Fruit fly (Drosophila melanogaster) whole organism, wandering third instar larva: ENCODE data around the gene Rcd7.

Source experiments
- CG9705 ChIP-seq: fragments of 200-800 bp; sonication (Bioruptor generic); optimal IDR thresholded peaks from 2 replicates; lab custom pipeline; 2018; ENCODE audit warnings: missing biosample characterization, mild to moderate bottlenecking, missing genetic modification characterization
- CrebA ChIP-seq: fragments of 200-800 bp; sonication (Bioruptor generic); optimal IDR thresholded peaks from 2 replicates; lab custom pipeline; 2016; ENCODE audit warnings: missing biosample characterization, mild to moderate bottlenecking, missing genetic modification characterization, borderline replicate concordance
- Dfd ChIP-seq: fragments of >200 bp; optimal IDR thresholded peaks from 2 replicates; lab custom pipeline; 2017; ENCODE audit warnings: missing biosample characterization, missing genetic modification characterization
- Dif ChIP-seq: fragments of 200-275, 200-300 bp; sonication (Bioruptor generic); optimal IDR thresholded peaks from 2 replicates; lab custom pipeline; 2018; ENCODE audit warnings: missing biosample characterization, missing genetic modification characterization; ENCODE audit not compliant: partially characterized antibody
- HLH106 ChIP-seq: fragments of 200-800 bp; optimal IDR thresholded peaks from 3 replicates; lab custom pipeline; 2019; ENCODE audit warnings: missing biosample characterization, mild to moderate bottlenecking, missing genetic modification characterization, moderate library complexity
- Hnf4 ChIP-seq: fragments of 200-800 bp; sonication (Bioruptor generic); optimal IDR thresholded peaks from 2 replicates; lab custom pipeline; 2016; ENCODE audit warnings: missing biosample characterization, mild to moderate bottlenecking, missing genetic modification characterization
- Hr78 ChIP-seq: fragments of >200 bp; optimal IDR thresholded peaks from 2 replicates; lab custom pipeline; 2017; ENCODE audit warnings: missing biosample characterization, missing genetic modification characterization
- Hr83 ChIP-seq: fragments of 200-300 bp; sonication (Bioruptor generic); optimal IDR thresholded peaks from 2 replicates; lab custom pipeline; 2016; ENCODE audit warnings: missing biosample characterization, mild to moderate bottlenecking, missing genetic modification characterization, moderate library complexity; ENCODE audit not compliant: poor library complexity, severe bottlenecking
- Jra ChIP-seq: sonication (Bioruptor generic); optimal IDR thresholded peaks from 2 replicates; lab custom pipeline; 2016; ENCODE audit warnings: missing biosample characterization, missing genetic modification characterization
- Mio ChIP-seq: sonication (Bioruptor generic); optimal IDR thresholded peaks from 2 replicates; lab custom pipeline; 2016; ENCODE audit warnings: missing biosample characterization, missing genetic modification characterization
- Myc ChIP-seq: fragments of >200 bp; optimal IDR thresholded peaks from 2 replicates; lab custom pipeline; 2017
- N ChIP-seq: fragments of >200 bp; optimal IDR thresholded peaks from 2 replicates; lab custom pipeline; 2018; ENCODE audit warnings: missing biosample characterization, missing external identifiers, missing genetic modification characterization
- OdsH ChIP-seq: fragments of 200-800 bp; sonication (Bioruptor generic); optimal IDR thresholded peaks from 2 replicates; lab custom pipeline; 2016; ENCODE audit warnings: missing biosample characterization, mild to moderate bottlenecking, missing genetic modification characterization
- Sp1 ChIP-seq: fragments of 200-800 bp; sonication (Bioruptor generic); optimal IDR thresholded peaks from 3 replicates; lab custom pipeline; 2019; ENCODE audit warnings: missing biosample characterization, mild to moderate bottlenecking, missing genetic modification characterization, moderate library complexity
- Vsx2 ChIP-seq: fragments of 200-300, 225-300 bp; sonication (Bioruptor generic); optimal IDR thresholded peaks from 2 replicates; lab custom pipeline; 2018; ENCODE audit warnings: missing biosample characterization, missing genetic modification characterization; ENCODE audit not compliant: partially characterized antibody
- br ChIP-seq: fragments of 200-800 bp; sonication (Bioruptor generic); optimal IDR thresholded peaks from 2 replicates; lab custom pipeline; 2016; ENCODE audit warnings: missing biosample characterization, missing genetic modification characterization
- brk ChIP-seq: fragments of 200-800 bp; sonication (Bioruptor generic); optimal IDR thresholded peaks from 2 replicates; lab custom pipeline; 2016; ENCODE audit warnings: missing biosample characterization, mild to moderate bottlenecking, missing genetic modification characterization
- dl ChIP-seq, 2 experiments: fragments of 175-275, 200-275 bp in 1 of 2; fragments of 200-275 bp in 1 of 2; sonication (Bioruptor generic); optimal IDR thresholded peaks; lab custom pipeline; 2018; ENCODE audit warnings: mild to moderate bottlenecking in 2 of 2, missing biosample characterization in 2 of 2, missing genetic modification characterization in 2 of 2, moderate library complexity in 2 of 2; ENCODE audit not compliant: partially characterized antibody in 2 of 2, insufficient read depth in 1 of 2
- dmrt93B ChIP-seq: fragments of 200-800 bp; sonication (Bioruptor generic); optimal IDR thresholded peaks from 2 replicates; lab custom pipeline; 2018; ENCODE audit warnings: missing biosample characterization, mild to moderate bottlenecking, missing genetic modification characterization
- ey ChIP-seq: fragments of 200-800 bp; sonication (Bioruptor generic); optimal IDR thresholded peaks from 2 replicates; lab custom pipeline; 2016; ENCODE audit warnings: missing biosample characterization, missing genetic modification characterization
- foxo ChIP-seq, 2 experiments: fragments of 200-800 bp; sonication (Bioruptor generic); optimal IDR thresholded peaks; 2 replicates in 1 of 2; 3 replicates in 1 of 2; lab custom pipeline; 2016 to 2017; ENCODE audit warnings: missing biosample characterization in 2 of 2, missing genetic modification characterization in 2 of 2
- fru ChIP-seq: fragments of 200-800 bp; sonication (Bioruptor generic); optimal IDR thresholded peaks from 3 replicates; lab custom pipeline; 2016; ENCODE audit warnings: missing biosample characterization, mild to moderate bottlenecking, missing genetic modification characterization
- h ChIP-seq: fragments of 200-800 bp; sonication (Bioruptor generic); optimal IDR thresholded peaks from 3 replicates; lab custom pipeline; 2016; ENCODE audit warnings: missing biosample characterization, mild to moderate bottlenecking, missing genetic modification characterization
- jim ChIP-seq: fragments of 175-275, 200-325 bp; sonication (Bioruptor generic); optimal IDR thresholded peaks from 2 replicates; lab custom pipeline; 2016; ENCODE audit warnings: missing biosample characterization, mild to moderate bottlenecking, missing genetic modification characterization
- lola ChIP-seq: fragments of >200 bp; optimal IDR thresholded peaks from 2 replicates; lab custom pipeline; 2017; ENCODE audit warnings: missing biosample characterization, missing genetic modification characterization
- pan ChIP-seq: fragments of >200 bp; optimal IDR thresholded peaks from 2 replicates; lab custom pipeline; 2017
- psq ChIP-seq: fragments of 200-800 bp; sonication (Bioruptor generic); optimal IDR thresholded peaks from 3 replicates; lab custom pipeline; 2017; ENCODE audit warnings: missing biosample characterization, mild to moderate bottlenecking, missing genetic modification characterization, moderate library complexity
- rgr ChIP-seq: fragments of 200-800 bp; sonication (Bioruptor generic); optimal IDR thresholded peaks from 3 replicates; lab custom pipeline; 2016; ENCODE audit warnings: missing biosample characterization, mild to moderate bottlenecking, missing genetic modification characterization
- sage ChIP-seq: fragments of 200-800 bp; sonication (Bioruptor generic); optimal IDR thresholded peaks from 2 replicates; lab custom pipeline; 2016; ENCODE audit warnings: missing biosample characterization, mild to moderate bottlenecking, missing genetic modification characterization
- tai ChIP-seq: sonication (Bioruptor generic); optimal IDR thresholded peaks from 2 replicates; lab custom pipeline; 2016; ENCODE audit warnings: missing biosample characterization, missing genetic modification characterization
- usp ChIP-seq: fragments of >200 bp; optimal IDR thresholded peaks from 2 replicates; lab custom pipeline; 2017; ENCODE audit warnings: missing biosample characterization, missing genetic modification characterization
- woc ChIP-seq: sonication (Bioruptor generic); optimal IDR thresholded peaks from 2 replicates; lab custom pipeline; 2016; ENCODE audit warnings: missing biosample characterization, mild to moderate bottlenecking, missing genetic modification characterization

The Rcd7 gene

dm6 chr3L:19499334-19499733 is 45.6 kb upstream of the Rcd7 start:
- TF ChIP-seq N (GFP tag; lab: Kevin White, UChicago) (no peak), dmrt93B (GFP tag; lab: Kevin White, UChicago) (no peak), Myc (lab: Kevin White, UChicago) (no peak), usp (GFP tag; lab: Kevin White, UChicago) (no peak), Dif (GFP tag; lab: Kevin White, UChicago) (no peak), jim (GFP tag; lab: Kevin White, UChicago) (no peak), br (GFP tag; lab: Kevin White, UChicago) (no peak), HLH106 (tag; lab: Kevin White, UChicago) (no peak), h (GFP tag; lab: Kevin White, UChicago) (no peak)

dm6 chr3L:19500698-19501097 is 44.2 kb upstream of the Rcd7 start, which contains the start of gene CG9451:
CG9451 (minus strand) TSS chr3L:19500798.
- TF ChIP-seq pan (lab: Kevin White, UChicago) (no peak), Dfd (GFP tag; lab: Kevin White, UChicago) (no peak), CG9705 (GFP tag; lab: Kevin White, UChicago) (no peak), Sp1 (GFP tag; lab: Kevin White, UChicago) (no peak), psq (GFP tag; lab: Kevin White, UChicago) (no peak), fru (no peak), lola (GFP tag; lab: Kevin White, UChicago) (no peak), ey (GFP tag; lab: Kevin White, UChicago) (no peak), brk (GFP tag; lab: Kevin White, UChicago) (no peak), rgr (no peak), HLH106 (tag; lab: Kevin White, UChicago) (no peak), Mio (GFP tag; lab: Kevin White, UChicago) (no peak), foxo (GFP tag; optimal IDR thresholded peaks at IDR 0.05; lab: Kevin White, UChicago) (no peak), dl (GFP tag; optimal IDR thresholded peaks at IDR 0.05; lab: Kevin White, UChicago; ENCODE audit: insufficient read depth in 1 of 2, partially characterized antibody in 2 of 2) (no peak), Vsx2 (no peak)

- TF ChIP-seq dmrt93B (GFP tag; lab: Kevin White, UChicago): no peak
Measured at dm6 chr3L:19503770-19504169, 41.1 kb upstream of the Rcd7 start, which contains the start of gene CG9452. CG9452 (minus strand) TSS chr3L:19503870.

dm6 chr3L:19504719-19505118 is 40.2 kb upstream of the Rcd7 start:
- TF ChIP-seq dmrt93B (GFP tag; lab: Kevin White, UChicago) (no peak), Hnf4 (GFP tag; lab: Kevin White, UChicago) (peak; percentile 47), br (GFP tag; lab: Kevin White, UChicago) (peak; percentile 34), rgr (peak; percentile 66), ey (GFP tag; lab: Kevin White, UChicago) (no peak), fru (peak; percentile 44), Sp1 (GFP tag; lab: Kevin White, UChicago) (no peak), sage (GFP tag; lab: Kevin White, UChicago) (no peak), Jra (GFP tag; lab: Kevin White, UChicago) (peak; percentile 17), h (GFP tag; lab: Kevin White, UChicago) (peak; percentile 73), pan (lab: Kevin White, UChicago) (no peak), N (GFP tag; lab: Kevin White, UChicago) (no peak), Dfd (GFP tag; lab: Kevin White, UChicago) (no peak), foxo (GFP tag; optimal IDR thresholded peaks at IDR 0.05; lab: Kevin White, UChicago) (peak in 1 of 2 experiments; percentile 38), brk (GFP tag; lab: Kevin White, UChicago) (no peak), Hr83 (peak; percentile 71), Vsx2 (no peak), dl (GFP tag; optimal IDR thresholded peaks at IDR 0.05; lab: Kevin White, UChicago; ENCODE audit: insufficient read depth in 1 of 2, partially characterized antibody in 2 of 2) (no peak), CrebA (GFP tag; lab: Kevin White, UChicago) (no peak), OdsH (GFP tag; lab: Kevin White, UChicago) (peak; percentile 60), Hr78 (GFP tag; lab: Kevin White, UChicago) (no peak), tai (GFP tag; lab: Kevin White, UChicago) (peak; percentile 7), woc (GFP tag; lab: Kevin White, UChicago) (no peak)
